Fruit fly (Drosophila melanogaster) whole organism, embryonic: ENCODE results near the gene CG43312.

Experiments used
- ATbp ChIP-seq: fragments of 200-800 bp; sonication (Bioruptor generic); optimal IDR thresholded peaks from 2 replicates; lab custom pipeline; 2017; ENCODE audit warnings: missing biosample characterization, mild to moderate bottlenecking, missing genetic modification characterization, missing genetic modification reagents
- Atf-2 ChIP-seq: fragments of 200-800 bp; sonication (Bioruptor generic); optimal IDR thresholded peaks from 2 replicates; lab custom pipeline; 2016; ENCODE audit warnings: missing biosample characterization, missing genetic modification characterization
- BtbVII ChIP-seq: fragments of 200-800 bp; sonication (Bioruptor generic); optimal IDR thresholded peaks from 3 replicates; lab custom pipeline; 2017; ENCODE audit warnings: missing biosample characterization, mild to moderate bottlenecking, missing genetic modification characterization
- CG10565 ChIP-seq: fragments of 200-800 bp; sonication (Bioruptor generic); optimal IDR thresholded peaks from 3 replicates; lab custom pipeline; 2016; ENCODE audit warnings: missing biosample characterization, mild to moderate bottlenecking, missing genetic modification characterization
- CG10654 ChIP-seq: fragments of 200-800 bp; sonication (Bioruptor generic); optimal IDR thresholded peaks from 2 replicates; lab custom pipeline; 2016; ENCODE audit warnings: missing biosample characterization, missing genetic modification characterization
- CG10959 ChIP-seq: fragments of 200-800 bp; sonication (Bioruptor generic); IDR thresholded peaks from 2 replicates; pipeline ENCODE4 v1.3.6; 2022; ENCODE audit warnings: missing biosample characterization, missing genetic modification characterization
- CG13123 ChIP-seq: fragments of 200-800 bp; sonication (Bioruptor generic); optimal IDR thresholded peaks from 2 replicates; lab custom pipeline; 2016; ENCODE audit warnings: missing biosample characterization, missing genetic modification characterization
- CG13775 ChIP-seq: fragments of 200-800 bp; sonication (Bioruptor generic); optimal IDR thresholded peaks from 3 replicates; lab custom pipeline; 2017; ENCODE audit warnings: missing biosample characterization, mild to moderate bottlenecking, missing genetic modification characterization
- CG13894 ChIP-seq: fragments of 200-800 bp; sonication (Bioruptor generic); optimal IDR thresholded peaks from 3 replicates; lab custom pipeline; 2018; ENCODE audit warnings: missing biosample characterization, mild to moderate bottlenecking, missing genetic modification characterization, moderate library complexity
- CG17328 ChIP-seq: fragments of 200-800 bp; sonication (Bioruptor generic); IDR thresholded peaks from 2 replicates; pipeline ENCODE4 v1.3.6; 2022; ENCODE audit warnings: missing biosample characterization, missing genetic modification characterization
- CG18619 ChIP-seq: fragments of 200-800 bp; sonication (Bioruptor generic); optimal IDR thresholded peaks from 3 replicates; lab custom pipeline; 2017; ENCODE audit warnings: missing biosample characterization, mild to moderate bottlenecking, missing genetic modification characterization
- CG2116 ChIP-seq: fragments of 200-800 bp; sonication (Bioruptor generic); optimal IDR thresholded peaks from 3 replicates; lab custom pipeline; 2018; ENCODE audit warnings: missing biosample characterization, mild to moderate bottlenecking, missing genetic modification characterization
- CG3281 ChIP-seq: fragments of 200-800 bp; sonication (Bioruptor generic); optimal IDR thresholded peaks from 3 replicates; lab custom pipeline; 2017; ENCODE audit warnings: missing biosample characterization, mild to moderate bottlenecking, missing genetic modification characterization
- CG34224 ChIP-seq: fragments of 200-800 bp; sonication (Bioruptor generic); IDR thresholded peaks from 3 replicates; pipeline ENCODE4 v1.3.6; 2022; ENCODE audit warnings: missing biosample characterization, missing genetic modification characterization; ENCODE audit not compliant: partially characterized antibody
- CG3847 ChIP-seq: fragments of 200-800 bp; sonication (Bioruptor generic); IDR thresholded peaks from 2 replicates; pipeline ENCODE4 v1.3.6; 2022; ENCODE audit warnings: missing biosample characterization, missing genetic modification characterization
- CG43689 ChIP-seq: fragments of 200-800 bp; sonication (Bioruptor generic); IDR thresholded peaks from 2 replicates; pipeline ENCODE4 v1.3.6; 2022; ENCODE audit warnings: missing biosample characterization, missing genetic modification characterization
- CG4404 ChIP-seq: fragments of 200-800 bp; sonication (Bioruptor generic); IDR thresholded peaks from 2 replicates; pipeline ENCODE4 v1.3.6; 2022; ENCODE audit warnings: missing biosample characterization, missing genetic modification characterization
- CG4617 ChIP-seq: fragments of 200-800 bp; sonication (Bioruptor generic); optimal IDR thresholded peaks from 3 replicates; lab custom pipeline; 2016; ENCODE audit warnings: missing biosample characterization, missing genetic modification characterization, borderline replicate concordance
- CG6254 ChIP-seq: fragments of 200-800 bp; sonication (Bioruptor generic); optimal IDR thresholded peaks from 3 replicates; lab custom pipeline; 2017; ENCODE audit warnings: mild to moderate bottlenecking, missing biosample characterization, missing genetic modification reagents, missing genetic modification characterization
- CG6654 ChIP-seq: fragments of 200-800 bp; sonication (Bioruptor generic); optimal IDR thresholded peaks from 2 replicates; lab custom pipeline; 2017; ENCODE audit warnings: missing biosample characterization, mild to moderate bottlenecking, missing genetic modification characterization
- CG6765 ChIP-seq: fragments of 200-800 bp; sonication (Bioruptor generic); optimal IDR thresholded peaks from 3 replicates; lab custom pipeline; 2017; ENCODE audit warnings: missing biosample characterization, mild to moderate bottlenecking, missing genetic modification characterization
- CG7357 ChIP-seq: fragments of 200-800 bp; sonication (Bioruptor generic); IDR thresholded peaks from 3 replicates; pipeline ENCODE4 v1.3.6; 2022; ENCODE audit warnings: missing biosample characterization, missing genetic modification characterization
- CG7963 ChIP-seq: fragments of 200-800 bp; sonication (Bioruptor generic); IDR thresholded peaks from 3 replicates; pipeline ENCODE4 v1.3.6; 2022; ENCODE audit warnings: missing biosample characterization, missing genetic modification characterization; ENCODE audit not compliant: partially characterized antibody
- CG9609 ChIP-seq: fragments of 200-800 bp; sonication (Bioruptor generic); optimal IDR thresholded peaks from 3 replicates; lab custom pipeline; 2016; ENCODE audit warnings: missing biosample characterization, missing genetic modification characterization
- Dfd ChIP-seq, 2 experiments: fragments of >200 bp; optimal IDR thresholded peaks; 2 replicates each; lab custom pipeline; 2017; ENCODE audit warnings: missing biosample characterization in 2 of 2, missing genetic modification characterization in 2 of 2
- Doc2 ChIP-seq: fragments of 200-800 bp; sonication (Bioruptor generic); IDR thresholded peaks from 2 replicates; pipeline ENCODE4 v1.3.6; 2022; ENCODE audit warnings: missing biosample characterization, missing genetic modification characterization
- Fer2 ChIP-seq: fragments of 200-800 bp; sonication (Bioruptor generic); optimal IDR thresholded peaks from 2 replicates; lab custom pipeline; 2018; ENCODE audit warnings: missing biosample characterization, mild to moderate bottlenecking, missing genetic modification characterization, moderate library complexity
- Hand ChIP-seq: fragments of 200-800 bp; sonication (Bioruptor generic); optimal IDR thresholded peaks from 2 replicates; lab custom pipeline; 2017; ENCODE audit warnings: mild to moderate bottlenecking, missing biosample characterization, missing genetic modification reagents, missing genetic modification characterization
- Neu2 ChIP-seq: fragments of 200-800 bp; sonication (Bioruptor generic); optimal IDR thresholded peaks from 3 replicates; lab custom pipeline; 2016; ENCODE audit warnings: missing biosample characterization, missing genetic modification characterization, borderline replicate concordance
- TFAM ChIP-seq: fragments of 200-800 bp; sonication (Bioruptor generic); optimal IDR thresholded peaks from 2 replicates; lab custom pipeline; 2017; ENCODE audit warnings: missing biosample characterization, missing genetic modification characterization, inconsistent platforms
- Taf1 ChIP-seq: fragments of 200-800 bp; sonication (Bioruptor generic); IDR thresholded peaks from 2 replicates; pipeline ENCODE4 v1.3.6; 2022; ENCODE audit warnings: missing biosample characterization, missing genetic modification characterization
- Trl ChIP-seq, 3 experiments: fragments of >200 bp in 2 of 3; fragments of 200-800 bp in 1 of 3; sonication (Bioruptor generic) in 1 of 3; optimal IDR thresholded peaks; 2 replicates in 1 of 3; 3 replicates in 2 of 3; lab custom pipeline; 2016 to 2017; ENCODE audit warnings: missing biosample characterization in 1 of 3, missing genetic modification characterization in 1 of 3
- Usf ChIP-seq: fragments of 200-800 bp; sonication (Bioruptor generic); optimal IDR thresholded peaks from 2 replicates; lab custom pipeline; 2017; ENCODE audit warnings: missing genotype, missing biosample characterization, missing genetic modification characterization
- cad ChIP-seq: fragments of >200 bp; optimal IDR thresholded peaks from 2 replicates; lab custom pipeline; 2017; ENCODE audit warnings: missing biosample characterization, missing genetic modification characterization
- fd96Cb ChIP-seq: fragments of 200-800 bp; sonication (Bioruptor generic); optimal IDR thresholded peaks from 2 replicates; lab custom pipeline; 2018; ENCODE audit warnings: missing biosample characterization, mild to moderate bottlenecking, missing genetic modification characterization, moderate library complexity
- gcm ChIP-seq: fragments of 200-800 bp; sonication (Bioruptor generic); optimal IDR thresholded peaks from 2 replicates; lab custom pipeline; 2019; ENCODE audit warnings: missing biosample characterization, mild to moderate bottlenecking, missing genetic modification characterization, moderate library complexity
- grau ChIP-seq: fragments of 200-800 bp; optimal IDR thresholded peaks from 3 replicates; lab custom pipeline; 2019; ENCODE audit warnings: missing biosample characterization, mild to moderate bottlenecking, missing genetic modification characterization, moderate library complexity
- h ChIP-seq: fragments of >200 bp; optimal IDR thresholded peaks from 2 replicates; lab custom pipeline; 2017
- ham ChIP-seq: fragments of 200-800 bp; sonication (Bioruptor generic); IDR thresholded peaks from 2 replicates; pipeline ENCODE4 v1.3.6; 2022; ENCODE audit warnings: missing biosample characterization, missing genetic modification characterization
- kni ChIP-seq: fragments of 200-800 bp; sonication (Bioruptor generic); optimal IDR thresholded peaks from 3 replicates; lab custom pipeline; 2017; ENCODE audit warnings: mild to moderate bottlenecking, missing biosample characterization, missing genetic modification reagents, missing genetic modification characterization
- lilli ChIP-seq: fragments of 200-800 bp; sonication (Bioruptor generic); optimal IDR thresholded peaks from 3 replicates; lab custom pipeline; 2016; ENCODE audit warnings: missing biosample characterization, missing genetic modification characterization
- mam ChIP-seq: fragments of 200-800 bp; sonication (Bioruptor generic); optimal IDR thresholded peaks from 3 replicates; lab custom pipeline; 2016; ENCODE audit warnings: missing biosample characterization, missing genetic modification characterization
- mirr ChIP-seq: fragments of 200-800 bp; sonication (Bioruptor generic); optimal IDR thresholded peaks from 3 replicates; lab custom pipeline; 2018; ENCODE audit warnings: missing biosample characterization, mild to moderate bottlenecking, missing genetic modification characterization
- otp ChIP-seq: fragments of 200-800 bp; sonication (Bioruptor generic); IDR thresholded peaks from 3 replicates; pipeline ENCODE4, ENCODE4 v1.3.6; 2022; ENCODE audit warnings: missing biosample characterization, missing genetic modification characterization
- salm ChIP-seq: fragments of 200-800 bp; sonication (Bioruptor generic); optimal IDR thresholded peaks from 2 replicates; lab custom pipeline; 2018; ENCODE audit warnings: missing biosample characterization, mild to moderate bottlenecking, missing genetic modification characterization
- tin ChIP-seq: fragments of 200-800 bp; sonication (Bioruptor generic); optimal IDR thresholded peaks from 3 replicates; lab custom pipeline; 2016; ENCODE audit warnings: missing biosample characterization, missing genetic modification characterization
- unpg ChIP-seq: fragments of 200-800 bp; sonication (Bioruptor generic); optimal IDR thresholded peaks from 3 replicates; lab custom pipeline; 2018; ENCODE audit warnings: missing biosample characterization, mild to moderate bottlenecking, missing genetic modification characterization, moderate library complexity
- wek ChIP-seq: fragments of 200-800 bp; sonication (Bioruptor generic); optimal IDR thresholded peaks from 3 replicates; lab custom pipeline; 2018; ENCODE audit warnings: missing biosample characterization, mild to moderate bottlenecking, missing genetic modification characterization, moderate library complexity
- wor ChIP-seq: fragments of 200-800 bp; sonication (Bioruptor generic); IDR thresholded peaks from 2 replicates; pipeline ENCODE4 v1.3.6; 2022; ENCODE audit warnings: missing biosample characterization, missing genetic modification characterization
- zen2 ChIP-seq: fragments of 200-800 bp; sonication (Bioruptor generic); IDR thresholded peaks from 3 replicates; pipeline ENCODE4 v1.3.6; 2022; ENCODE audit warnings: missing biosample characterization, missing genetic modification characterization; ENCODE audit not compliant: partially characterized antibody

The CG43312 gene

dm6 chr3L:22471586-22472291 is 29.7 kb upstream of the CG43312 start (continued):
- TF ChIP-seq mirr (GFP tag; lab: Kevin White, UChicago) (peak; percentile 36), CG10959 (GFP tag; lab: Robert Waterston, UW) (no peak), CG2116 (no peak), Hand (GFP tag; lab: Kevin White, UChicago) (peak; percentile 42), CG3847 (GFP tag; lab: Robert Waterston, UW) (peak; percentile 49; the same call in 1 of the 2 replicates), salm (tag; lab: Kevin White, UChicago) (peak; percentile 33), CG4404 (GFP tag; lab: Robert Waterston, UW) (no peak), Usf (no peak), CG10654 (no peak), CG18619 (GFP tag; lab: Kevin White, UChicago) (peak; percentile 67), CG6765 (peak; percentile 67), gcm (GFP tag; lab: Kevin White, UChicago) (no peak), wor (GFP tag; lab: Robert Waterston, UW) (no peak), fd96Cb (tag; lab: Kevin White, UChicago) (peak; percentile 38), ham (GFP tag; lab: Robert Waterston, UW) (no peak), CG7357 (GFP tag; lab: Robert Waterston, UW) (peak; percentile 62), Taf1 (GFP tag; lab: Robert Waterston, UW) (peak; percentile 45; the same call in 1 of the 2 replicates), CG7963 (GFP tag; lab: Robert Waterston, UW) (no peak), CG17328 (no peak), Neu2 (GFP tag; lab: Kevin White, UChicago) (no peak), CG13894 (tag; lab: Kevin White, UChicago) (peak; percentile 27), Trl (optimal IDR thresholded peaks at IDR 0.05; lab: Kevin White, UChicago) (peak; percentile 26 to 58), Trl (GFP tag; optimal IDR thresholded peaks at IDR 0.05; lab: Kevin White, UChicago) (no peak), CG6254 (GFP tag; lab: Kevin White, UChicago) (no peak), CG3281 (GFP tag; lab: Kevin White, UChicago) (peak; percentile 84), CG13123 (GFP tag; lab: Kevin White, UChicago) (no peak), CG4617 (no peak), mam (GFP tag; lab: Kevin White, UChicago) (no peak), TFAM (no peak), Dfd (GFP tag; optimal IDR thresholded peaks at IDR 0.05; lab: Kevin White, UChicago) (no peak), h (no peak), zen2 (GFP tag; lab: Robert Waterston, UW) (no peak), CG6654 (GFP tag; lab: Kevin White, UChicago) (no peak), CG9609 (no peak), Doc2 (GFP tag; lab: Robert Waterston, UW) (no peak), otp (GFP tag; lab: Robert Waterston, UW) (no peak), wek (GFP tag; lab: Kevin White, UChicago) (no peak), CG34224 (no peak), unpg (peak; percentile 75), cad (no peak), lilli (GFP tag; lab: Kevin White, UChicago) (no peak), Fer2 (tag; lab: Kevin White, UChicago) (peak; percentile 3), grau (peak; percentile 77), CG43689 (no peak), Atf-2 (GFP tag; lab: Kevin White, UChicago) (no peak), ATbp (peak; percentile 12), tin (GFP tag; lab: Kevin White, UChicago) (no peak), CG10565 (GFP tag; lab: Kevin White, UChicago) (no peak), CG13775 (GFP tag; lab: Kevin White, UChicago) (peak; percentile 33), BtbVII (peak; percentile 61), kni (GFP tag; lab: Kevin White, UChicago) (no peak)
